Worm (Caenorhabditis elegans) whole organism, L1 larva: Measurements from ENCODE around the gene dhhc-10.

ENCODE experiments used
- blmp-1 ChIP-seq: fragments of 150-350 bp; optimal IDR thresholded peaks from 2 replicates; lab custom pipeline; 2014; ENCODE audit warnings: missing biosample characterization, missing genetic modification characterization
- mep-1 ChIP-seq: fragments of 150-350 bp; optimal IDR thresholded peaks from 2 replicates; lab custom pipeline; 2014; ENCODE audit warnings: missing biosample characterization, missing genetic modification characterization
- nhr-28 ChIP-seq: fragments of 150-350 bp; optimal IDR thresholded peaks from 2 replicates; lab custom pipeline; 2014; ENCODE audit warnings: missing biosample characterization, missing genetic modification characterization
- nhr-77 ChIP-seq: fragments of 150-350 bp; optimal IDR thresholded peaks from 2 replicates; lab custom pipeline; 2014; ENCODE audit warnings: missing biosample characterization, missing genetic modification characterization
- snpc-4 ChIP-seq: fragments of 150-350 bp; optimal IDR thresholded peaks from 2 replicates; lab custom pipeline; 2014; ENCODE audit warnings: missing biosample characterization, missing genetic modification characterization
- ztf-11 ChIP-seq, 2 experiments: sonication (generic microtip); optimal IDR thresholded peaks; 2 replicates each; lab custom pipeline; 2016 to 2017; ENCODE audit warnings: missing genetic modification characterization in 2 of 2, missing biosample characterization in 1 of 2, missing compliant biosample characterization in 1 of 2

- TF ChIP-seq blmp-1 (tag; lab: Kevin White, UChicago) (no peak), ztf-11 (tag; optimal IDR thresholded peaks at IDR 0.05; lab: Kevin White, UChicago) (no peak), nhr-28 (tag; lab: Kevin White, UChicago) (no peak), snpc-4 (tag; lab: Kevin White, UChicago) (no peak), mep-1 (tag; lab: Kevin White, UChicago) (no peak), nhr-77 (tag; lab: Kevin White, UChicago) (no peak)
Measured at ce11 chrX:4704877-4705276, 2.1 kb upstream of the dhhc-10 start, which contains the start of gene aqp-8.
